Fruit fly (Drosophila melanogaster) whole organism, embryonic: ENCODE measurements around the gene CG44000.

ENCODE experiments used
- Aef1 ChIP-seq: fragments of 200-800 bp; sonication (Bioruptor generic); IDR thresholded peaks from 3 replicates; pipeline ENCODE4 v1.3.6; 2022; ENCODE audit warnings: missing biosample characterization, missing genetic modification characterization
- BEAF-32 ChIP-seq: fragments of 200-800 bp; sonication (Bioruptor generic); optimal IDR thresholded peaks from 3 replicates; lab custom pipeline; 2017; ENCODE audit warnings: missing biosample characterization, missing genetic modification characterization, mild to moderate bottlenecking, moderate library complexity, missing genetic modification reagents
- CG14860 ChIP-seq: fragments of 200-800 bp; sonication (Bioruptor generic); IDR thresholded peaks from 3 replicates; pipeline ENCODE4 v1.3.6; 2022; ENCODE audit warnings: missing biosample characterization, missing genetic modification characterization; ENCODE audit not compliant: partially characterized antibody
- CG1603 ChIP-seq: fragments of 200-800 bp; sonication (Bioruptor generic); optimal IDR thresholded peaks from 2 replicates; lab custom pipeline; 2019; ENCODE audit warnings: missing biosample characterization, mild to moderate bottlenecking, missing genetic modification characterization, moderate library complexity
- CG16813 ChIP-seq: fragments of 200-800 bp; sonication (Bioruptor generic); IDR thresholded peaks from 3 replicates; pipeline ENCODE4 v1.3.6; 2022; ENCODE audit warnings: missing biosample characterization, missing genetic modification characterization; ENCODE audit not compliant: partially characterized antibody
- CG17361 ChIP-seq: fragments of 200-800 bp; sonication (Bioruptor generic); IDR thresholded peaks from 3 replicates; pipeline ENCODE4 v1.3.6; 2022; ENCODE audit warnings: missing biosample characterization, missing genetic modification characterization
- CG18599 ChIP-seq: fragments of 200-800 bp; sonication (Bioruptor generic); optimal IDR thresholded peaks from 3 replicates; lab custom pipeline; 2017; ENCODE audit warnings: missing biosample characterization, missing genetic modification characterization, mild to moderate bottlenecking, moderate library complexity, missing genetic modification reagents
- CG2116 ChIP-seq: fragments of 200-800 bp; sonication (Bioruptor generic); optimal IDR thresholded peaks from 3 replicates; lab custom pipeline; 2018; ENCODE audit warnings: missing biosample characterization, mild to moderate bottlenecking, missing genetic modification characterization
- CG2120 ChIP-seq: fragments of 200-800 bp; sonication (Bioruptor generic); optimal IDR thresholded peaks from 3 replicates; lab custom pipeline; 2016; ENCODE audit warnings: missing biosample characterization, missing genetic modification characterization
- CG2889 ChIP-seq: fragments of 200-800 bp; sonication (Bioruptor generic); IDR thresholded peaks from 3 replicates; pipeline ENCODE4 v1.3.6; 2022; ENCODE audit warnings: missing biosample characterization, missing genetic modification characterization
- CG3065 ChIP-seq: fragments of 200-800 bp; sonication (Bioruptor generic); optimal IDR thresholded peaks from 2 replicates; lab custom pipeline; 2016; ENCODE audit warnings: missing biosample characterization, missing genetic modification characterization
- CG4854 ChIP-seq: fragments of 200-800 bp; sonication (Bioruptor generic); optimal IDR thresholded peaks from 2 replicates; lab custom pipeline; 2016; ENCODE audit warnings: missing biosample characterization, missing genetic modification characterization, inconsistent platforms
- CG6854 ChIP-seq: fragments of 200-800 bp; sonication (Bioruptor generic); optimal IDR thresholded peaks from 3 replicates; lab custom pipeline; 2017; ENCODE audit warnings: missing biosample characterization, mild to moderate bottlenecking, missing genetic modification characterization
- CG7372 ChIP-seq: fragments of 200-800 bp; sonication (Bioruptor generic); IDR thresholded peaks from 2 replicates; pipeline ENCODE4 v1.3.6; 2022; ENCODE audit warnings: missing biosample characterization, missing genetic modification characterization
- CG7556 ChIP-seq: fragments of 200-800 bp; sonication (Bioruptor generic); optimal IDR thresholded peaks from 2 replicates; lab custom pipeline; 2017; ENCODE audit warnings: missing biosample characterization, mild to moderate bottlenecking, missing genetic modification characterization
- CG7963 ChIP-seq: fragments of 200-800 bp; sonication (Bioruptor generic); IDR thresholded peaks from 3 replicates; pipeline ENCODE4 v1.3.6; 2022; ENCODE audit warnings: missing biosample characterization, missing genetic modification characterization; ENCODE audit not compliant: partially characterized antibody
- CG9797 ChIP-seq: fragments of 200-800 bp; sonication (Bioruptor generic); optimal IDR thresholded peaks from 3 replicates; lab custom pipeline; 2018; ENCODE audit warnings: missing biosample characterization, mild to moderate bottlenecking, missing genetic modification characterization
- Dp ChIP-seq: fragments of 200-800 bp; sonication (Bioruptor generic); optimal IDR thresholded peaks from 2 replicates; lab custom pipeline; 2018; ENCODE audit warnings: missing biosample characterization, mild to moderate bottlenecking, missing genetic modification characterization, moderate library complexity
- E2f2 ChIP-seq: fragments of 200-800 bp; sonication (Bioruptor generic); IDR thresholded peaks from 2 replicates; pipeline ENCODE4 v1.3.6; 2022; ENCODE audit warnings: missing biosample characterization, missing genetic modification characterization
- Eip74EF ChIP-seq, 2 experiments: fragments of 200-800 bp in 1 of 2; fragments of >200 bp in 1 of 2; sonication (Bioruptor generic) in 1 of 2; optimal IDR thresholded peaks; 2 replicates each; lab custom pipeline; 2017 to 2019; ENCODE audit warnings: missing biosample characterization in 2 of 2, missing genetic modification characterization in 2 of 2, mild to moderate bottlenecking in 1 of 2, moderate library complexity in 1 of 2
- Elba2 ChIP-seq: fragments of 200-800 bp; sonication (Bioruptor generic); optimal IDR thresholded peaks from 3 replicates; lab custom pipeline; 2016; ENCODE audit warnings: missing biosample characterization, missing genetic modification characterization
- Gug ChIP-seq: fragments of 200-800 bp; sonication (Bioruptor generic); IDR thresholded peaks from 4 replicates; pipeline ENCODE4 v1.3.6; 2022; ENCODE audit warnings: missing biosample characterization, missing genetic modification characterization
- HmgZ ChIP-seq: fragments of 200-800 bp; sonication (Bioruptor generic); optimal IDR thresholded peaks from 2 replicates; lab custom pipeline; 2018; ENCODE audit warnings: missing biosample characterization, mild to moderate bottlenecking, missing genetic modification characterization
- Kr ChIP-seq: fragments of 200-800 bp; sonication (Bioruptor generic); optimal IDR thresholded peaks from 2 replicates; lab custom pipeline; 2017; ENCODE audit warnings: missing biosample characterization, mild to moderate bottlenecking, missing genetic modification characterization
- MBD-R2 ChIP-seq: fragments of 200-800 bp; sonication (Bioruptor generic); IDR thresholded peaks from 2 replicates; pipeline ENCODE4 v1.3.6; 2022; ENCODE audit warnings: missing biosample characterization, missing genetic modification characterization
- NFAT ChIP-seq: fragments of 200-800 bp; sonication (Bioruptor generic); IDR thresholded peaks from 2 replicates; pipeline ENCODE4 v1.3.6; 2022; ENCODE audit warnings: missing biosample characterization, missing genetic modification characterization
- PHDP ChIP-seq: fragments of 200-800 bp; sonication (Bioruptor generic); optimal IDR thresholded peaks from 3 replicates; lab custom pipeline; 2018; ENCODE audit warnings: missing biosample characterization, mild to moderate bottlenecking, missing genetic modification characterization, moderate library complexity
- Rfx ChIP-seq: fragments of 200-800 bp; sonication (Bioruptor generic); IDR thresholded peaks from 2 replicates; pipeline ENCODE4 v1.3.6; 2022; ENCODE audit warnings: missing biosample characterization, missing genetic modification characterization
- TFAM ChIP-seq: fragments of 200-800 bp; sonication (Bioruptor generic); optimal IDR thresholded peaks from 2 replicates; lab custom pipeline; 2017; ENCODE audit warnings: missing biosample characterization, missing genetic modification characterization, inconsistent platforms
- Taf1 ChIP-seq: fragments of 200-800 bp; sonication (Bioruptor generic); IDR thresholded peaks from 2 replicates; pipeline ENCODE4 v1.3.6; 2022; ENCODE audit warnings: missing biosample characterization, missing genetic modification characterization
- Xbp1 ChIP-seq: fragments of 200-800 bp; sonication (Bioruptor generic); optimal IDR thresholded peaks from 3 replicates; lab custom pipeline; 2016; ENCODE audit warnings: missing biosample characterization, mild to moderate bottlenecking, missing genetic modification characterization
- bbx ChIP-seq: fragments of 200-800 bp; sonication (Bioruptor generic); IDR thresholded peaks from 2 replicates; pipeline ENCODE4 v1.3.6; 2022; ENCODE audit warnings: missing biosample characterization, missing genetic modification characterization; ENCODE audit not compliant: partially characterized antibody
- crp ChIP-seq, 2 experiments: fragments of 200-800 bp; sonication (Bioruptor generic); optimal IDR thresholded peaks; 2 replicates in 1 of 2; 3 replicates in 1 of 2; lab custom pipeline; 2017; ENCODE audit warnings: missing biosample characterization in 2 of 2, missing genetic modification characterization in 2 of 2, mild to moderate bottlenecking in 1 of 2, moderate library complexity in 1 of 2
- dmrt11E ChIP-seq: fragments of 200-800 bp; sonication (Bioruptor generic); optimal IDR thresholded peaks from 3 replicates; lab custom pipeline; 2018; ENCODE audit warnings: missing biosample characterization, mild to moderate bottlenecking, missing genetic modification characterization, moderate library complexity
- gcm2 ChIP-seq: fragments of 200-800 bp; sonication (Bioruptor generic); optimal IDR thresholded peaks from 2 replicates; lab custom pipeline; 2016; ENCODE audit warnings: missing biosample characterization, missing genetic modification characterization
- hb ChIP-seq: fragments of 200-800 bp; sonication (Bioruptor generic); IDR thresholded peaks from 3 replicates; pipeline ENCODE4 v1.3.6; 2022; ENCODE audit warnings: missing biosample characterization, missing genetic modification characterization; ENCODE audit not compliant: partially characterized antibody
- her ChIP-seq: fragments of 200-800 bp; sonication (Bioruptor generic); optimal IDR thresholded peaks from 2 replicates; lab custom pipeline; 2016; ENCODE audit warnings: missing biosample characterization, missing genetic modification characterization
- insv ChIP-seq, 2 experiments: fragments of 200-800 bp; sonication (Bioruptor generic); optimal IDR thresholded peaks; 3 replicates each; lab custom pipeline; 2016 to 2018; ENCODE audit warnings: missing biosample characterization in 2 of 2, missing genetic modification characterization in 2 of 2
- lmd ChIP-seq: fragments of 200-800 bp; sonication (Bioruptor generic); IDR thresholded peaks from 2 replicates; pipeline ENCODE4 v1.3.6; 2022; ENCODE audit warnings: missing biosample characterization, missing genetic modification characterization
- mld ChIP-seq: fragments of 200-800 bp; sonication (Bioruptor generic); IDR thresholded peaks from 3 replicates; pipeline ENCODE4 v1.3.6; 2022; ENCODE audit warnings: missing biosample characterization, missing genetic modification characterization; ENCODE audit not compliant: partially characterized antibody
- ranshi ChIP-seq: fragments of 200-800 bp; sonication (Bioruptor generic); IDR thresholded peaks from 2 replicates; pipeline ENCODE4 v1.3.6; 2022; ENCODE audit warnings: missing biosample characterization, missing genetic modification characterization
- row ChIP-seq: fragments of 200-800 bp; sonication (Bioruptor generic); IDR thresholded peaks from 3 replicates; pipeline ENCODE4 v1.3.6; 2022; ENCODE audit warnings: missing biosample characterization, missing genetic modification characterization
- salm ChIP-seq: fragments of 200-800 bp; sonication (Bioruptor generic); optimal IDR thresholded peaks from 2 replicates; lab custom pipeline; 2018; ENCODE audit warnings: missing biosample characterization, mild to moderate bottlenecking, missing genetic modification characterization
- sob ChIP-seq: fragments of 200-800 bp; sonication (Bioruptor generic); IDR thresholded peaks from 2 replicates; pipeline ENCODE4 v1.3.6; 2022; ENCODE audit warnings: missing biosample characterization, missing genetic modification characterization
- sr ChIP-seq: fragments of 200-800 bp; sonication (Bioruptor generic); IDR thresholded peaks from 3 replicates; pipeline ENCODE4 v1.3.6; 2022; ENCODE audit warnings: missing biosample characterization, missing genetic modification characterization
- tx ChIP-seq: fragments of 200-800 bp; sonication (Bioruptor generic); optimal IDR thresholded peaks from 2 replicates; lab custom pipeline; 2016; ENCODE audit warnings: missing biosample characterization, missing genetic modification characterization
- unc-4 ChIP-seq: fragments of 200-800 bp; sonication (Bioruptor generic); IDR thresholded peaks from 2 replicates; pipeline ENCODE4 v1.3.6; 2022; ENCODE audit warnings: missing biosample characterization, missing genetic modification characterization; ENCODE audit not compliant: partially characterized antibody
- zfh2 ChIP-seq: fragments of 200-800 bp; sonication (Bioruptor generic); optimal IDR thresholded peaks from 2 replicates; lab custom pipeline; 2016; ENCODE audit warnings: missing biosample characterization, missing genetic modification characterization

CG44000 gene

dm6 chr2L:5009306-5010030, 33.6 kb upstream of the CG44000 start, which contains the start of gene Rtnl1 (continued):
- TF ChIP-seq TFAM (GFP tag; lab: Kevin White, UChicago) (no peak), ranshi (GFP tag; lab: Robert Waterston, UW) (no peak), lmd (GFP tag; lab: Robert Waterston, UW) (no peak), unc-4 (GFP tag; lab: Robert Waterston, UW) (peak; percentile 94), bbx (GFP tag; lab: Robert Waterston, UW) (peak; percentile 90), sob (no peak; the same call in 1 of the 2 replicates), CG16813 (GFP tag; lab: Robert Waterston, UW) (peak; percentile 93), E2f2 (GFP tag; lab: Robert Waterston, UW) (peak; percentile 93), Dp (GFP tag; lab: Kevin White, UChicago) (peak; percentile 88), CG3065 (GFP tag; lab: Kevin White, UChicago) (no peak), salm (tag; lab: Kevin White, UChicago) (peak; percentile 9), CG2116 (GFP tag; lab: Kevin White, UChicago) (peak; percentile 73), Elba2 (GFP tag; lab: Kevin White, UChicago) (peak; percentile 96), CG6854 (GFP tag; lab: Kevin White, UChicago) (no peak), Gug (GFP tag; lab: Robert Waterston, UW) (no peak), NFAT (GFP tag; lab: Robert Waterston, UW) (peak; percentile 53; the same call in 1 of the 2 replicates), Rfx (peak; percentile 50; the same call in 1 of the 2 replicates), gcm2 (GFP tag; lab: Kevin White, UChicago) (peak; percentile 37), PHDP (tag; lab: Kevin White, UChicago) (no peak), CG2889 (GFP tag; lab: Robert Waterston, UW) (no peak), CG17361 (GFP tag; lab: Robert Waterston, UW) (peak; percentile 50; the same call in 1 of the 3 replicates), HmgZ (tag; lab: Kevin White, UChicago) (peak; percentile 87), CG7372 (no peak), Eip74EF (GFP tag; optimal IDR thresholded peaks at IDR 0.05; lab: Kevin White, UChicago) (peak in 1 of 2 experiments; percentile 1), zfh2 (GFP tag; lab: Kevin White, UChicago) (peak; percentile 16), CG1603 (peak; percentile 88), CG2120 (GFP tag; lab: Kevin White, UChicago) (peak; percentile 47), CG7963 (GFP tag; lab: Robert Waterston, UW) (peak; percentile 88; the same call in 2 of the 3 replicates), CG18599 (peak; percentile 30), Aef1 (GFP tag; lab: Robert Waterston, UW) (0 out of 3 replicates have a peak, but pooled peaks have one; percentile 26), Xbp1 (GFP tag; lab: Kevin White, UChicago) (peak; percentile 52), mld (GFP tag; lab: Robert Waterston, UW) (peak; percentile 84; the same call in 2 of the 3 replicates), sr (GFP tag; lab: Robert Waterston, UW) (no peak), MBD-R2 (GFP tag; lab: Robert Waterston, UW) (peak; percentile 80), CG14860 (GFP tag; lab: Robert Waterston, UW) (peak; percentile 79), CG4854 (peak; percentile 2), Kr (GFP tag; lab: Kevin White, UChicago) (no peak), BEAF-32 (GFP tag; lab: Kevin White, UChicago) (peak; percentile 98), CG7556 (GFP tag; lab: Kevin White, UChicago) (peak; percentile 8), Taf1 (GFP tag; lab: Robert Waterston, UW) (no peak), insv (GFP tag; optimal IDR thresholded peaks at IDR 0.05; lab: Kevin White, UChicago) (peak; percentile 87 to 98), row (GFP tag; lab: Robert Waterston, UW) (peak; percentile 57), crp (GFP tag; optimal IDR thresholded peaks at IDR 0.05; lab: Kevin White, UChicago) (peak in 1 of 2 experiments; percentile 77), CG9797 (GFP tag; lab: Kevin White, UChicago) (peak; percentile 80), dmrt11E (tag; lab: Kevin White, UChicago) (peak; percentile 18), hb (peak; percentile 79), tx (peak; percentile 11), her (peak; percentile 32)
